Fruit fly (Drosophila melanogaster) whole organism, wandering third instar larva: ENCODE measurements around the gene CG42323.

Experiments used
- Abd-B ChIP-seq: fragments of >200 bp; optimal IDR thresholded peaks from 2 replicates; lab custom pipeline; 2017; ENCODE audit warnings: missing biosample characterization, missing genetic modification characterization
- CG32264 ChIP-seq: fragments of 200-800 bp; sonication (Bioruptor generic); optimal IDR thresholded peaks from 2 replicates; lab custom pipeline; 2016; ENCODE audit warnings: missing biosample characterization, missing genetic modification characterization
- CrebA ChIP-seq: fragments of 200-800 bp; sonication (Bioruptor generic); optimal IDR thresholded peaks from 2 replicates; lab custom pipeline; 2016; ENCODE audit warnings: missing biosample characterization, mild to moderate bottlenecking, missing genetic modification characterization, borderline replicate concordance
- Dfd ChIP-seq: fragments of >200 bp; optimal IDR thresholded peaks from 2 replicates; lab custom pipeline; 2017; ENCODE audit warnings: missing biosample characterization, missing genetic modification characterization
- Dif ChIP-seq: fragments of 200-275, 200-300 bp; sonication (Bioruptor generic); optimal IDR thresholded peaks from 2 replicates; lab custom pipeline; 2018; ENCODE audit warnings: missing biosample characterization, missing genetic modification characterization; ENCODE audit not compliant: partially characterized antibody
- Hnf4 ChIP-seq: fragments of 200-800 bp; sonication (Bioruptor generic); optimal IDR thresholded peaks from 2 replicates; lab custom pipeline; 2016; ENCODE audit warnings: missing biosample characterization, mild to moderate bottlenecking, missing genetic modification characterization
- Hr78 ChIP-seq: fragments of >200 bp; optimal IDR thresholded peaks from 2 replicates; lab custom pipeline; 2017; ENCODE audit warnings: missing biosample characterization, missing genetic modification characterization
- Hr83 ChIP-seq: fragments of 200-300 bp; sonication (Bioruptor generic); optimal IDR thresholded peaks from 2 replicates; lab custom pipeline; 2016; ENCODE audit warnings: missing biosample characterization, mild to moderate bottlenecking, missing genetic modification characterization, moderate library complexity; ENCODE audit not compliant: poor library complexity, severe bottlenecking
- Mio ChIP-seq: sonication (Bioruptor generic); optimal IDR thresholded peaks from 2 replicates; lab custom pipeline; 2016; ENCODE audit warnings: missing biosample characterization, missing genetic modification characterization
- Myc ChIP-seq: fragments of >200 bp; optimal IDR thresholded peaks from 2 replicates; lab custom pipeline; 2017
- N ChIP-seq: fragments of >200 bp; optimal IDR thresholded peaks from 2 replicates; lab custom pipeline; 2018; ENCODE audit warnings: missing biosample characterization, missing external identifiers, missing genetic modification characterization
- Rel ChIP-seq, 2 experiments: fragments of 200-800 bp; sonication (Bioruptor generic) in 1 of 2; optimal IDR thresholded peaks; 2 replicates in 1 of 2; 3 replicates in 1 of 2; lab custom pipeline; 2016 to 2019; ENCODE audit warnings: mild to moderate bottlenecking in 2 of 2, missing biosample characterization in 2 of 2, missing genetic modification characterization in 2 of 2, moderate library complexity in 1 of 2
- Vsx2 ChIP-seq: fragments of 200-300, 225-300 bp; sonication (Bioruptor generic); optimal IDR thresholded peaks from 2 replicates; lab custom pipeline; 2018; ENCODE audit warnings: missing biosample characterization, missing genetic modification characterization; ENCODE audit not compliant: partially characterized antibody
- brk ChIP-seq: fragments of 200-800 bp; sonication (Bioruptor generic); optimal IDR thresholded peaks from 2 replicates; lab custom pipeline; 2016; ENCODE audit warnings: missing biosample characterization, mild to moderate bottlenecking, missing genetic modification characterization
- dl ChIP-seq, 2 experiments: fragments of 175-275, 200-275 bp in 1 of 2; fragments of 200-275 bp in 1 of 2; sonication (Bioruptor generic); optimal IDR thresholded peaks; lab custom pipeline; 2018; ENCODE audit warnings: mild to moderate bottlenecking in 2 of 2, missing biosample characterization in 2 of 2, missing genetic modification characterization in 2 of 2, moderate library complexity in 2 of 2; ENCODE audit not compliant: partially characterized antibody in 2 of 2, insufficient read depth in 1 of 2
- dsf ChIP-seq: sonication (Bioruptor generic); optimal IDR thresholded peaks from 2 replicates; lab custom pipeline; 2016; ENCODE audit warnings: missing biosample characterization, missing genetic modification characterization, borderline replicate concordance
- ey ChIP-seq: fragments of 200-800 bp; sonication (Bioruptor generic); optimal IDR thresholded peaks from 2 replicates; lab custom pipeline; 2016; ENCODE audit warnings: missing biosample characterization, missing genetic modification characterization
- foxo ChIP-seq, 2 experiments: fragments of 200-800 bp; sonication (Bioruptor generic); optimal IDR thresholded peaks; 2 replicates in 1 of 2; 3 replicates in 1 of 2; lab custom pipeline; 2016 to 2017; ENCODE audit warnings: missing biosample characterization in 2 of 2, missing genetic modification characterization in 2 of 2
- h ChIP-seq: fragments of 200-800 bp; sonication (Bioruptor generic); optimal IDR thresholded peaks from 3 replicates; lab custom pipeline; 2016; ENCODE audit warnings: missing biosample characterization, mild to moderate bottlenecking, missing genetic modification characterization
- jim ChIP-seq: fragments of 175-275, 200-325 bp; sonication (Bioruptor generic); optimal IDR thresholded peaks from 2 replicates; lab custom pipeline; 2016; ENCODE audit warnings: missing biosample characterization, mild to moderate bottlenecking, missing genetic modification characterization
- lola ChIP-seq: fragments of >200 bp; optimal IDR thresholded peaks from 2 replicates; lab custom pipeline; 2017; ENCODE audit warnings: missing biosample characterization, missing genetic modification characterization
- pan ChIP-seq: fragments of >200 bp; optimal IDR thresholded peaks from 2 replicates; lab custom pipeline; 2017
- sage ChIP-seq: fragments of 200-800 bp; sonication (Bioruptor generic); optimal IDR thresholded peaks from 2 replicates; lab custom pipeline; 2016; ENCODE audit warnings: missing biosample characterization, mild to moderate bottlenecking, missing genetic modification characterization
- tai ChIP-seq: sonication (Bioruptor generic); optimal IDR thresholded peaks from 2 replicates; lab custom pipeline; 2016; ENCODE audit warnings: missing biosample characterization, missing genetic modification characterization
- usp ChIP-seq: fragments of >200 bp; optimal IDR thresholded peaks from 2 replicates; lab custom pipeline; 2017; ENCODE audit warnings: missing biosample characterization, missing genetic modification characterization
- woc ChIP-seq: sonication (Bioruptor generic); optimal IDR thresholded peaks from 2 replicates; lab custom pipeline; 2016; ENCODE audit warnings: missing biosample characterization, mild to moderate bottlenecking, missing genetic modification characterization

CG42323 gene

dm6 chrX:18422112-18422511 is at the start of gene CG42323:
CG42323 (plus strand) TSS chrX:18422413.
- TF ChIP-seq Hr78 (no peak), jim (GFP tag; lab: Kevin White, UChicago) (no peak), lola (no peak), Dfd (GFP tag; lab: Kevin White, UChicago) (no peak), Dif (GFP tag; lab: Kevin White, UChicago) (no peak), dsf (GFP tag; lab: Kevin White, UChicago) (no peak), sage (GFP tag; lab: Kevin White, UChicago) (no peak), Abd-B (no peak)

DNA sequence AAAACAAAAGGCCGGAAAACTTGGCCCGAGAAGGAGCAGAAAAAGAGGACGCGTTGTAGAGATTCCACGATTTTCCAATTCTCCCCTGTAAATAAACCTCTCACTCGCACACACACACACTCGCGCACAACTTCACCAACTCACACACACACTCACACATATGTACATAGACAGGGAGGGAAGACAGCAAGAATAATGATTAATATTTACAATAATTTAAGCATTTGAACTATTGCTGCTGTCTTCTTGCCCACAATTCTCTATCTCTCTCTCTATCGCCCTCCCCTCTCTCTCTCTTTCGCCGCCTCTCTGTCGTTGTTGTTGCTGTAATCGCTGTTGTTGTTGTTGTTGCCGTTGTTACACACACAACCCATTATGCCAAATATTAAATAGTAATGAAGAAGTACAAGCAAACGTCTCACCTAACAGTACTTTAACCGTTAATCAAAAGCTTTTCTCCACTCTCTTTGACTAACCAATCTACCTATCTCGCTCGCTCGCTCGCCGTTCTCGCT is 47.7 kb upstream of the CG42323 start:
- TF ChIP-seq sage (GFP tag; lab: Kevin White, UChicago) = no peak

DNA sequence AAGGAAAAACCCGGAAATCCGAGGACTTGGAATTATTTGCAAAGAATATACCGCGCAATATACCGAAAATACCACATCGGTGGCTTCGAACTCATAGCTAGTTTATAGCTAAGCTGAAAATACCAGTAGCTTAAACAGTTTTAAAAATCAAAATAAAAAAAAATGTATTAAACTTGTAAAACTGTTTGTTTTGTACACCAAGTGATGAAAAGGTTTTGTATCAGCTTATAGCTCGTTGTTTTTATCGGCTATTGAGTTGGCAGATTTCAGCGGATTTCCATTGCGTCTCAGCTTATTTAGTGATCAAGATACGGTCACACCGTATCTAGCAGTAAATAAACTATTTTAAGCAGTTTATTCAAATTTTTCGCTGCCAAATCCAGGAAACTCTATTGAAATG is 42.4 kb upstream of the CG42323 start, which contains the start of the genes por and CG6179:
por (minus strand) TSS at position 64 of the 400 bp plus-strand sequence.
CG6179 (plus strand) TSS at position 292 of the 400 bp plus-strand sequence.
- no peak for TF ChIP-seq pan (lab: Kevin White, UChicago)
- TF ChIP-seq dsf (GFP tag; lab: Kevin White, UChicago) = no peak
- no peak for TF ChIP-seq Rel (GFP tag; optimal IDR thresholded peaks at IDR 0.05; lab: Kevin White, UChicago)
- peak; percentile 13 for TF ChIP-seq Rel (tag; optimal IDR thresholded peaks at IDR 0.05; lab: Kevin White, UChicago)
- TF ChIP-seq Vsx2 (GFP tag; lab: Kevin White, UChicago) = no peak
- no peak for TF ChIP-seq usp
- peak; percentile 72 for TF ChIP-seq Myc (lab: Kevin White, UChicago)
- no peak for TF ChIP-seq CG32264 (GFP tag; lab: Kevin White, UChicago)
- no peak for TF ChIP-seq Dif (GFP tag; lab: Kevin White, UChicago)

- TF ChIP-seq Rel (GFP tag; optimal IDR thresholded peaks at IDR 0.05; lab: Kevin White, UChicago) (no peak), Rel (tag; optimal IDR thresholded peaks at IDR 0.05; lab: Kevin White, UChicago) (peak; percentile 31), ey (GFP tag; lab: Kevin White, UChicago) (no peak)
Measured at dm6 chrX:18385056-18385455, 37.2 kb upstream of the CG42323 start, which contains the start of gene betaCOP. betaCOP (minus strand) TSS chrX:18385242.

dm6 chrX:18385801-18386200 is 36.4 kb upstream of the CG42323 start:
- no peak for TF ChIP-seq Hnf4
- no peak for TF ChIP-seq Dfd (GFP tag; lab: Kevin White, UChicago)
- no peak for TF ChIP-seq Vsx2 (GFP tag; lab: Kevin White, UChicago)
- no peak for TF ChIP-seq h
- TF ChIP-seq Rel (GFP tag; optimal IDR thresholded peaks at IDR 0.05; lab: Kevin White, UChicago) = no peak
- peak; percentile 94 for TF ChIP-seq Rel (tag; optimal IDR thresholded peaks at IDR 0.05; lab: Kevin White, UChicago)

DNA sequence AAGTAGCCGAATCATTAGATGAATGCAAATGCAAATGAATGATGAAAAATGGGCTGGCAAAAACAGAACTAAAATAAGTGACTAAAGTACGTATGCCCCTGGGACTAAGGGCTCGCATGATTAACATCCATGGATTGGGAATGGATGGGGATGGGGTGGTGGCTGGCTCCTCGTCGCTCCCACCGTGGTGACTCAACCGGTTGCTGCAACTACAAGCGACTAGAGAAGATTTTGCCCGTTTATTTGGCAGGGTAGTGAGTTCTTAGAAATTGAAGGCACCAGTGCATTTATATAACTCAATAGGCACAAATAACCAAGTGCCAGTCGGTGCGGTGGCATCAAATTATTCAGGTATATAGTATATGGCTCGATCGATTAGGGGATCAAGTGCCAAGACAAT is 35.4 kb upstream of the CG42323 start, which contains the start of gene Tsf1:
Tsf1 (plus strand) TSS at position 301 of the 400 bp plus-strand sequence.
- TF ChIP-seq Dif (GFP tag; lab: Kevin White, UChicago) (no peak), lola (no peak), Myc (lab: Kevin White, UChicago) (no peak), Mio (no peak), h (no peak), dl (GFP tag; optimal IDR thresholded peaks at IDR 0.05; lab: Kevin White, UChicago; ENCODE audit: insufficient read depth in 1 of 2, partially characterized antibody in 2 of 2) (no peak), foxo (GFP tag; optimal IDR thresholded peaks at IDR 0.05; lab: Kevin White, UChicago) (no peak), tai (no peak), N (GFP tag; lab: Kevin White, UChicago) (no peak), Hr83 (GFP tag; lab: Kevin White, UChicago) (no peak), pan (lab: Kevin White, UChicago) (no peak), CrebA (GFP tag; lab: Kevin White, UChicago) (no peak), Hr78 (no peak), brk (GFP tag; lab: Kevin White, UChicago) (no peak), sage (GFP tag; lab: Kevin White, UChicago) (no peak), woc (GFP tag; lab: Kevin White, UChicago) (no peak)
